Fruit fly (Drosophila melanogaster): ENCODE measurements around the gene Remo.

Gene Remo

dm6 chrX:13329572-13330046 is 41.8 kb downstream of the Remo start, which contains the start of gene Prx2 (continued):
- TF ChIP-seq D (optimal IDR thresholded peaks at IDR 0.05) (no peak), D (GFP tag; optimal IDR thresholded peaks at IDR 0.05) (no peak), CG9797 (GFP tag; optimal IDR thresholded peaks at IDR 0.05) (peak; percentile 46), D19A (tag; optimal IDR thresholded peaks at IDR 0.05) (no peak), CG3163 (GFP tag; optimal IDR thresholded peaks at IDR 0.05) (peak; percentile 11), CG9437 (GFP tag; optimal IDR thresholded peaks at IDR 0.05) (no peak), fd64A (GFP tag; optimal IDR thresholded peaks at IDR 0.05) (no peak), tup (GFP tag; optimal IDR thresholded peaks at IDR 0.05) (no peak), Abd-B (GFP tag; optimal IDR thresholded peaks at IDR 0.05) (peak; percentile 8), CG1792 (GFP tag; optimal IDR thresholded peaks at IDR 0.05) (no peak), zen2 (GFP tag; IDR thresholded peaks at IDR 0.05; ENCODE audit: partially characterized antibody) (no peak; the same call in 2 of the 3 replicates), CG18262 (tag; optimal IDR thresholded peaks at IDR 0.05) (no peak), CG1529 (GFP tag; optimal IDR thresholded peaks at IDR 0.05) (no peak), Hr3 (GFP tag; optimal IDR thresholded peaks at IDR 0.05) (peak; percentile 1), CG15696 (tag; optimal IDR thresholded peaks at IDR 0.05) (no peak), CG1233 (GFP tag; optimal IDR thresholded peaks at IDR 0.05) (no peak), CG8765 (GFP tag; IDR thresholded peaks at IDR 0.05) (no peak), gsb-n (tag; optimal IDR thresholded peaks at IDR 0.05) (no peak), luna (GFP tag; optimal IDR thresholded peaks at IDR 0.05) (peak; percentile 18), CG6272 (GFP tag; IDR thresholded peaks at IDR 0.05) (peak; percentile 15; the same call in 1 of the 2 replicates), unpg (GFP tag; optimal IDR thresholded peaks at IDR 0.05) (no peak), sug (tag; optimal IDR thresholded peaks at IDR 0.05) (peak; percentile 33), Tbp (GFP tag; optimal IDR thresholded peaks at IDR 0.05) (no peak), dan (GFP tag; IDR thresholded peaks at IDR 0.05) (no peak), repo (GFP tag; optimal IDR thresholded peaks at IDR 0.05) (no peak), chif (GFP tag; optimal IDR thresholded peaks at IDR 0.05) (no peak), CG6854 (GFP tag; optimal IDR thresholded peaks at IDR 0.05) (no peak), schlank (tag; optimal IDR thresholded peaks at IDR 0.05) (no peak), br (optimal IDR thresholded peaks at IDR 0.05) (no peak), NK7.1 (GFP tag; optimal IDR thresholded peaks at IDR 0.05) (no peak), disco-r (GFP tag; optimal IDR thresholded peaks at IDR 0.05) (no peak), CG31365 (tag; optimal IDR thresholded peaks at IDR 0.05) (no peak), stwl (tag; optimal IDR thresholded peaks at IDR 0.05) (peak; percentile 24), CG1603 (tag; optimal IDR thresholded peaks at IDR 0.05) (peak; percentile 39), twi (tag; optimal IDR thresholded peaks at IDR 0.05) (no peak), ap (GFP tag; IDR thresholded peaks at IDR 0.05) (no peak), crc (GFP tag; optimal IDR thresholded peaks at IDR 0.05) (no peak), inv (GFP tag; IDR thresholded peaks at IDR 0.05; ENCODE audit: partially characterized antibody) (peak; percentile 71; the same call in 1 of the 2 replicates), CG2712 (tag; optimal IDR thresholded peaks at IDR 0.05) (peak; percentile 7), CG14667 (GFP tag; IDR thresholded peaks at IDR 0.05) (no peak), kni (GFP tag; optimal IDR thresholded peaks at IDR 0.05) (no peak), CrebB (tag; optimal IDR thresholded peaks at IDR 0.05) (no peak), fd102C (GFP tag; optimal IDR thresholded peaks at IDR 0.05) (no peak), HmgZ (tag; optimal IDR thresholded peaks at IDR 0.05) (peak; percentile 54), B-H1 (GFP tag; IDR thresholded peaks at IDR 0.05) (no peak), Elba2 (GFP tag; optimal IDR thresholded peaks at IDR 0.05) (no peak), her (GFP tag; optimal IDR thresholded peaks at IDR 0.05) (no peak), run (tag; optimal IDR thresholded peaks at IDR 0.05) (no peak), Stat92E (GFP tag; optimal IDR thresholded peaks at IDR 0.05) (no peak), CG4360 (GFP tag; IDR thresholded peaks at IDR 0.05) (no peak), CG2678 (tag; optimal IDR thresholded peaks at IDR 0.05) (no peak), fd3F (GFP tag; optimal IDR thresholded peaks at IDR 0.05) (no peak)
